Worm (Caenorhabditis elegans) whole organism, L3 larva: ENCODE data around the gene K12G11.6.

Source experiments
- aly-2 ChIP-seq: fragments of 150-350 bp; optimal IDR thresholded peaks from 2 replicates; lab custom pipeline; 2014; ENCODE audit warnings: missing biosample characterization, missing genetic modification characterization
- ceh-16 ChIP-seq: sonication (generic microtip); optimal IDR thresholded peaks from 2 replicates; lab custom pipeline; 2017; ENCODE audit warnings: missing biosample characterization, missing genetic modification characterization
- ceh-28 ChIP-seq: fragments of 150-350 bp; optimal IDR thresholded peaks from 2 replicates; lab custom pipeline; 2014; ENCODE audit warnings: missing biosample characterization, missing genetic modification reagents, missing genetic modification characterization
- egl-27 ChIP-seq: sonication (generic microtip); optimal IDR thresholded peaks from 4 replicates; lab custom pipeline; 2017; ENCODE audit warnings: missing biosample characterization, missing genetic modification reagents, missing genetic modification characterization
- egl-5 ChIP-seq: fragments of 150-350 bp; optimal IDR thresholded peaks from 2 replicates; lab custom pipeline; 2017; ENCODE audit warnings: missing biosample characterization, missing genetic modification reagents, missing genetic modification characterization, inconsistent platforms
- elt-1 ChIP-seq: fragments of 150-350 bp; optimal IDR thresholded peaks from 2 replicates; lab custom pipeline; 2014; ENCODE audit warnings: missing biosample characterization, missing genetic modification characterization
- elt-2 ChIP-seq: sonication (generic microtip); optimal IDR thresholded peaks from 2 replicates; lab custom pipeline; 2016; ENCODE audit warnings: missing genetic modification reagents, mild to moderate bottlenecking, missing genetic modification characterization, missing compliant biosample characterization
- elt-3 ChIP-seq, 3 experiments: fragments of 150-350 bp in 1 of 3; sonication (generic microtip) in 2 of 3; optimal IDR thresholded peaks; 2 replicates in 2 of 3; 4 replicates in 1 of 3; lab custom pipeline; 2014 to 2017; ENCODE audit warnings: missing biosample characterization in 3 of 3, missing genetic modification characterization in 3 of 3
- eor-1 ChIP-seq, 2 experiments: fragments of 150-350 bp; optimal IDR thresholded peaks; 2 replicates each; lab custom pipeline; 2014 to 2018; ENCODE audit warnings: missing biosample characterization in 2 of 2, missing genetic modification characterization in 2 of 2
- fkh-2 ChIP-seq: fragments of 150-350 bp; optimal IDR thresholded peaks from 2 replicates; lab custom pipeline; 2014; ENCODE audit warnings: missing biosample characterization, missing genetic modification reagents, missing genetic modification characterization
- fos-1 ChIP-seq: fragments of 150-350 bp; optimal IDR thresholded peaks from 2 replicates; lab custom pipeline; 2014; ENCODE audit warnings: missing biosample characterization, missing genetic modification characterization
- hmg-11 ChIP-seq: sonication (generic microtip); optimal IDR thresholded peaks from 2 replicates; lab custom pipeline; 2016; ENCODE audit warnings: missing genetic modification characterization, missing compliant biosample characterization
- jun-1 ChIP-seq: fragments of 150-350 bp; optimal IDR thresholded peaks from 2 replicates; lab custom pipeline; 2014; ENCODE audit warnings: missing biosample characterization, missing genetic modification reagents, missing genetic modification characterization
- lin-39 ChIP-seq: fragments of 150-350 bp; optimal IDR thresholded peaks from 2 replicates; lab custom pipeline; 2018; ENCODE audit warnings: missing biosample characterization, missing genetic modification reagents, missing genetic modification characterization
- mdl-1 ChIP-seq: fragments of 150-350 bp; optimal IDR thresholded peaks from 2 replicates; lab custom pipeline; 2014; ENCODE audit warnings: missing biosample characterization, missing genetic modification characterization
- mml-1 ChIP-seq: fragments of 150-350 bp; sonication (generic microtip); optimal IDR thresholded peaks from 3 replicates; lab custom pipeline; 2014; ENCODE audit warnings: missing biosample characterization, missing genetic modification characterization
- nfya-1 ChIP-seq: sonication (generic microtip); optimal IDR thresholded peaks from 2 replicates; lab custom pipeline; 2017; ENCODE audit warnings: missing genetic modification characterization, mild to moderate bottlenecking, missing compliant biosample characterization, antibody characterized with exemption, moderate library complexity; ENCODE audit not compliant: insufficient read depth
- nhr-23 ChIP-seq: fragments of 150-350 bp; optimal IDR thresholded peaks from 2 replicates; lab custom pipeline; 2014; ENCODE audit warnings: missing biosample characterization, missing genetic modification reagents, missing genetic modification characterization
- nhr-237 ChIP-seq: fragments of 150-350 bp; optimal IDR thresholded peaks from 2 replicates; lab custom pipeline; 2014; ENCODE audit warnings: missing biosample characterization, missing genetic modification characterization
- nhr-25 ChIP-seq: sonication (generic microtip); optimal IDR thresholded peaks from 2 replicates; lab custom pipeline; 2017; ENCODE audit warnings: missing biosample characterization, missing genetic modification characterization
- nhr-43 ChIP-seq: sonication (generic microtip); optimal IDR thresholded peaks from 2 replicates; lab custom pipeline; 2016; ENCODE audit warnings: mild to moderate bottlenecking, missing genetic modification characterization, missing compliant biosample characterization; ENCODE audit not compliant: poor library complexity, severe bottlenecking
- nhr-76 ChIP-seq: fragments of 150-350 bp; sonication (generic microtip); optimal IDR thresholded peaks from 5 replicates; lab custom pipeline; 2014; ENCODE audit warnings: missing biosample characterization, missing genetic modification characterization
- nhr-77 ChIP-seq: fragments of 150-350 bp; optimal IDR thresholded peaks from 2 replicates; lab custom pipeline; 2014; ENCODE audit warnings: missing biosample characterization, missing genetic modification characterization
- pha-4 ChIP-seq: fragments of 150-350 bp; optimal IDR thresholded peaks from 2 replicates; lab custom pipeline; 2014; ENCODE audit warnings: missing biosample characterization, missing genetic modification reagents, missing genetic modification characterization
- pqm-1 ChIP-seq: fragments of 150-350 bp; optimal IDR thresholded peaks from 2 replicates; lab custom pipeline; 2017; ENCODE audit warnings: missing biosample characterization, missing genetic modification characterization, inconsistent platforms
- sea-2 ChIP-seq: fragments of 150-350 bp; sonication (generic microtip); optimal IDR thresholded peaks from 4 replicates; lab custom pipeline; 2014; ENCODE audit warnings: missing biosample characterization, missing genetic modification reagents, missing genetic modification characterization
- skn-1 ChIP-seq: fragments of 150-350 bp; optimal IDR thresholded peaks from 2 replicates; lab custom pipeline; 2014; ENCODE audit warnings: missing biosample characterization, missing genetic modification characterization
- snpc-4 ChIP-seq: fragments of 150-350 bp; optimal IDR thresholded peaks from 2 replicates; lab custom pipeline; 2014; ENCODE audit warnings: missing biosample characterization, missing genetic modification characterization
- tbx-2 ChIP-seq: sonication (generic microtip); optimal IDR thresholded peaks from 2 replicates; lab custom pipeline; 2016; ENCODE audit warnings: mild to moderate bottlenecking, missing genetic modification characterization, missing compliant biosample characterization
- unc-62 ChIP-seq: fragments of 150-350 bp; sonication (generic microtip); optimal IDR thresholded peaks from 4 replicates; lab custom pipeline; 2014; ENCODE audit warnings: missing biosample characterization, missing genetic modification reagents, missing genetic modification characterization
- zag-1 ChIP-seq: fragments of 150-350 bp; optimal IDR thresholded peaks from 2 replicates; lab custom pipeline; 2014; ENCODE audit warnings: missing biosample characterization, missing genetic modification characterization
- ztf-4 ChIP-seq: fragments of 150-350 bp; optimal IDR thresholded peaks from 2 replicates; lab custom pipeline; 2014; ENCODE audit warnings: missing biosample characterization, missing genetic modification characterization

K12G11.6 gene

ce11 chrV:11893975-11894374, at the start of gene K12G11.6:
Gene K12G11.6 (plus strand): TSS chrV:11894331.
- TF ChIP-seq aly-2 (tag; lab: Kevin White, UChicago), result no peak
- TF ChIP-seq zag-1 (tag; lab: Kevin White, UChicago), result no peak
- TF ChIP-seq nhr-77 (tag; lab: Kevin White, UChicago), result no peak
- TF ChIP-seq nfya-1 (tag; lab: Kevin White, UChicago), result no peak
- no peak for TF ChIP-seq nhr-25 (tag; lab: Kevin White, UChicago)
- TF ChIP-seq hmg-11 (tag; lab: Kevin White, UChicago), result no peak
- TF ChIP-seq ceh-16 (tag; lab: Kevin White, UChicago), result no peak
- TF ChIP-seq pha-4 (tag; lab: Kevin White, UChicago), result no peak
- no peak for TF ChIP-seq pqm-1 (tag; lab: Kevin White, UChicago)
- no peak for TF ChIP-seq nhr-76 (tag; lab: Kevin White, UChicago)
- TF ChIP-seq snpc-4 (tag; lab: Kevin White, UChicago), result no peak
- TF ChIP-seq elt-1, result no peak
- TF ChIP-seq nhr-237 (tag; lab: Kevin White, UChicago), result no peak
- TF ChIP-seq mdl-1, result no peak
- TF ChIP-seq sea-2 (GFP tag; lab: Kevin White, UChicago), result no peak
- TF ChIP-seq fkh-2 (tag; lab: Kevin White, UChicago), result no peak
- no peak for TF ChIP-seq ztf-4
- TF ChIP-seq skn-1 (tag; lab: Kevin White, UChicago), result no peak
- TF ChIP-seq egl-5 (tag; lab: Kevin White, UChicago), result no peak
- TF ChIP-seq, all 47 proteins: peak for 0

- TF ChIP-seq pha-4 (tag; lab: Kevin White, UChicago) (peak; percentile 40), elt-2 (tag; lab: Kevin White, UChicago) (peak; percentile 8), lin-39 (tag; lab: Kevin White, UChicago) (peak; percentile 42), nfya-1 (tag; lab: Kevin White, UChicago) (peak; percentile 42), jun-1 (tag; lab: Kevin White, UChicago) (peak; percentile 8), fos-1 (tag; lab: Kevin White, UChicago) (peak; percentile 43), elt-3 (tag; optimal IDR thresholded peaks at IDR 0.05; lab: Kevin White, UChicago) (no peak), nhr-25 (tag; lab: Kevin White, UChicago) (peak; percentile 59), snpc-4 (tag; lab: Kevin White, UChicago) (peak; percentile 37), hmg-11 (tag; lab: Kevin White, UChicago) (peak; percentile 62), mml-1 (tag; lab: Kevin White, UChicago) (no peak), nhr-23 (tag; lab: Kevin White, UChicago) (peak; percentile 28), tbx-2 (peak; percentile 4), eor-1 (tag; optimal IDR thresholded peaks at IDR 0.05; lab: Kevin White, UChicago) (no peak), ztf-4 (no peak)
Measured at ce11 chrV:11844828-11845227, 49.3 kb upstream of the K12G11.6 start.

ce11 chrV:11845492-11845891, 48.6 kb upstream of the K12G11.6 start, which contains the start of gene hmp-1:
Gene hmp-1 (plus strand): TSS chrV:11845871.
- TF ChIP-seq ceh-16 (tag; lab: Kevin White, UChicago), result no peak
- no peak for TF ChIP-seq nhr-237 (tag; lab: Kevin White, UChicago)
- no peak for TF ChIP-seq unc-62
- TF ChIP-seq fkh-2 (tag; lab: Kevin White, UChicago), result no peak
- no peak for TF ChIP-seq egl-27 (tag; lab: Kevin White, UChicago)
- TF ChIP-seq nhr-43 (tag; lab: Kevin White, UChicago), result no peak
- no peak for TF ChIP-seq nhr-23 (tag; lab: Kevin White, UChicago)
- no peak for TF ChIP-seq elt-3 (tag; optimal IDR thresholded peaks at IDR 0.05; lab: Kevin White, UChicago)
- no peak for TF ChIP-seq nhr-76 (tag; lab: Kevin White, UChicago)
- no peak for TF ChIP-seq nhr-77 (tag; lab: Kevin White, UChicago)
- no peak for TF ChIP-seq mml-1 (tag; lab: Kevin White, UChicago)
- no peak for TF ChIP-seq zag-1 (tag; lab: Kevin White, UChicago)
- TF ChIP-seq ceh-28 (tag; lab: Kevin White, UChicago), result no peak
- TF ChIP-seq aly-2 (tag; lab: Kevin White, UChicago), result no peak
- TF ChIP-seq nfya-1 (tag; lab: Kevin White, UChicago), result no peak
- TF ChIP-seq sea-2 (GFP tag; lab: Kevin White, UChicago), result no peak
- TF ChIP-seq, all 47 proteins: peak for 0

ce11 chrV:11846969-11847368, 47.2 kb upstream of the K12G11.6 start:
- TF ChIP-seq pqm-1 (tag; lab: Kevin White, UChicago) (no peak), pha-4 (tag; lab: Kevin White, UChicago) (peak; percentile 77)
